Worm (Caenorhabditis elegans) whole organism, L1 larva: ENCODE measurements around the gene C05B5.2.

ENCODE experiments used
- C16A3.4 ChIP-seq: fragments of 150-350 bp; optimal IDR thresholded peaks from 2 replicates; lab custom pipeline; 2014; ENCODE audit warnings: missing biosample characterization, missing genetic modification characterization
- C34B4.2 ChIP-seq: sonication (generic microtip); optimal IDR thresholded peaks from 2 replicates; lab custom pipeline; 2017; ENCODE audit warnings: mild to moderate bottlenecking, missing genetic modification characterization, missing compliant biosample characterization
- alr-1 ChIP-seq: fragments of 200-800 bp; sonication (Bioruptor generic); optimal IDR thresholded peaks from 2 replicates; lab custom pipeline; 2018; ENCODE audit warnings: borderline replicate concordance, mild to moderate bottlenecking, missing genetic modification characterization, missing compliant biosample characterization
- blmp-1 ChIP-seq: fragments of 150-350 bp; optimal IDR thresholded peaks from 2 replicates; lab custom pipeline; 2014; ENCODE audit warnings: missing biosample characterization, missing genetic modification characterization
- dpl-1 ChIP-seq, 3 experiments: fragments of 150-350 bp in 2 of 3; sonication (generic microtip) in 1 of 3; optimal IDR thresholded peaks; 2 replicates each; lab custom pipeline; 2014 to 2017; ENCODE audit warnings: missing biosample characterization in 3 of 3, missing genetic modification characterization in 3 of 3, missing genetic modification reagents in 3 of 3
- dsc-1 ChIP-seq: sonication (generic microtip); optimal IDR thresholded peaks from 2 replicates; lab custom pipeline; 2016; ENCODE audit warnings: mild to moderate bottlenecking, missing genetic modification characterization, missing compliant biosample characterization
- efl-1 ChIP-seq, 4 experiments: fragments of 150-350 bp; optimal IDR thresholded peaks in 3 of 4; peaks in 1 of 4; 1 replicate in 1 of 4; 2 replicates in 3 of 4; lab custom pipeline; 2014; ENCODE audit warnings: missing biosample characterization in 2 of 4, missing genetic modification characterization in 2 of 4, missing genetic modification reagents in 2 of 4
- elt-2 ChIP-seq: sonication (generic microtip); optimal IDR thresholded peaks from 2 replicates; lab custom pipeline; 2016; ENCODE audit warnings: missing genetic modification characterization, mild to moderate bottlenecking, inconsistent platforms, missing compliant biosample characterization, missing genetic modification reagents
- ets-5 ChIP-seq: fragments of 200-800 bp; sonication (Bioruptor generic); IDR thresholded peaks from 2 replicates; pipeline ENCODE4 v1.3.6; 2022; ENCODE audit warnings: missing genetic modification characterization, missing compliant biosample characterization
- hpl-2 ChIP-seq: fragments of 150-350 bp; optimal IDR thresholded peaks from 2 replicates; lab custom pipeline; 2014; ENCODE audit warnings: missing biosample characterization, missing genetic modification reagents, missing genetic modification characterization
- jun-1 ChIP-seq: fragments of 150-350 bp; optimal IDR thresholded peaks from 2 replicates; lab custom pipeline; 2014; ENCODE audit warnings: missing biosample characterization, missing genetic modification reagents, missing genetic modification characterization
- lin-14 ChIP-seq: fragments of 200-800 bp; sonication (Bioruptor generic); optimal IDR thresholded peaks from 2 replicates; lab custom pipeline; 2018; ENCODE audit warnings: mild to moderate bottlenecking, missing genetic modification characterization, moderate library complexity, missing compliant biosample characterization
- lin-35 ChIP-seq, 2 experiments: fragments of 150-350 bp; optimal IDR thresholded peaks; 2 replicates each; lab custom pipeline; 2014; ENCODE audit warnings: missing biosample characterization in 2 of 2, missing genetic modification characterization in 2 of 2, missing genetic modification reagents in 2 of 2
- lin-39 ChIP-seq: fragments of 150-350 bp; optimal IDR thresholded peaks from 2 replicates; lab custom pipeline; 2014; ENCODE audit warnings: missing biosample characterization, missing genetic modification reagents, missing genetic modification characterization
- lir-3 ChIP-seq: sonication (generic microtip); optimal IDR thresholded peaks from 2 replicates; lab custom pipeline; 2016; ENCODE audit warnings: mild to moderate bottlenecking, missing genetic modification characterization, moderate library complexity, missing compliant biosample characterization; ENCODE audit not compliant: poor library complexity
- lsy-2 ChIP-seq, 2 experiments: fragments of 150-350 bp; optimal IDR thresholded peaks; 2 replicates each; lab custom pipeline; 2014; ENCODE audit warnings: missing biosample characterization in 2 of 2, missing genetic modification characterization in 2 of 2
- mef-2 ChIP-seq: fragments of 150-350 bp; optimal IDR thresholded peaks from 2 replicates; lab custom pipeline; 2014; ENCODE audit warnings: missing biosample characterization, missing genetic modification characterization
- nhr-19 ChIP-seq: fragments of 200-800 bp; sonication (Bioruptor generic); conservative IDR thresholded peaks from 2 replicates; pipeline ENCODE4 v1.3.6; 2022; ENCODE audit warnings: missing genetic modification characterization, missing compliant biosample characterization
- nhr-20 ChIP-seq: sonication (generic microtip); optimal IDR thresholded peaks from 2 replicates; lab custom pipeline; 2016; ENCODE audit warnings: mild to moderate bottlenecking, missing genetic modification characterization, missing compliant biosample characterization
- nhr-237 ChIP-seq: fragments of 150-350 bp; optimal IDR thresholded peaks from 2 replicates; lab custom pipeline; 2014; ENCODE audit warnings: missing biosample characterization, missing genetic modification characterization
- nhr-47 ChIP-seq: sonication (generic microtip); optimal IDR thresholded peaks from 2 replicates; lab custom pipeline; 2016; ENCODE audit warnings: mild to moderate bottlenecking, missing genetic modification characterization, moderate library complexity, missing compliant biosample characterization
- nhr-76 ChIP-seq: sonication (generic microtip); optimal IDR thresholded peaks from 2 replicates; lab custom pipeline; 2017; ENCODE audit warnings: missing biosample characterization, missing genetic modification characterization
- nhr-77 ChIP-seq: fragments of 150-350 bp; optimal IDR thresholded peaks from 2 replicates; lab custom pipeline; 2014; ENCODE audit warnings: missing biosample characterization, missing genetic modification characterization
- nhr-85 ChIP-seq: sonication (generic microtip); peaks from one replicate; lab custom pipeline; 2016; ENCODE audit warnings: missing genetic modification characterization, inconsistent platforms, missing compliant biosample characterization
- pax-3 ChIP-seq: fragments of 200-800 bp; sonication (Bioruptor generic); optimal IDR thresholded peaks from 2 replicates; lab custom pipeline; 2018; ENCODE audit warnings: mild to moderate bottlenecking, missing genetic modification characterization, moderate library complexity, missing compliant biosample characterization
- rnt-1 ChIP-seq: sonication (generic microtip); optimal IDR thresholded peaks from 2 replicates; lab custom pipeline; 2016; ENCODE audit warnings: mild to moderate bottlenecking, missing genetic modification characterization, moderate library complexity, missing compliant biosample characterization
- skn-1 ChIP-seq: fragments of 150-350 bp; optimal IDR thresholded peaks from 2 replicates; lab custom pipeline; 2014; ENCODE audit warnings: missing biosample characterization, missing genetic modification characterization
- snpc-4 ChIP-seq: fragments of 150-350 bp; optimal IDR thresholded peaks from 2 replicates; lab custom pipeline; 2014; ENCODE audit warnings: missing biosample characterization, missing genetic modification characterization
- snu-23 ChIP-seq: sonication (generic microtip); optimal IDR thresholded peaks from 2 replicates; lab custom pipeline; 2016; ENCODE audit warnings: missing genetic modification characterization, missing compliant biosample characterization
- sptf-1 ChIP-seq: fragments of 150-350 bp; optimal IDR thresholded peaks from 2 replicates; lab custom pipeline; 2014; ENCODE audit warnings: missing biosample characterization, missing genetic modification characterization
- swsn-7 ChIP-seq: sonication (generic microtip); optimal IDR thresholded peaks from 2 replicates; lab custom pipeline; 2016; ENCODE audit warnings: missing genetic modification characterization, missing compliant biosample characterization
- tlp-1 ChIP-seq: fragments of 150-350 bp; optimal IDR thresholded peaks from 2 replicates; lab custom pipeline; 2014; ENCODE audit warnings: missing biosample characterization, missing genetic modification characterization
- unc-30 ChIP-seq: sonication (generic microtip); optimal IDR thresholded peaks from 2 replicates; lab custom pipeline; 2017; ENCODE audit warnings: missing biosample characterization, missing genetic modification characterization
- unc-86 ChIP-seq: sonication (generic microtip); optimal IDR thresholded peaks from 2 replicates; lab custom pipeline; 2016; ENCODE audit warnings: missing genetic modification characterization, missing compliant biosample characterization
- xbp-1 ChIP-seq: sonication (generic microtip); optimal IDR thresholded peaks from 2 replicates; lab custom pipeline; 2016; ENCODE audit warnings: missing genetic modification characterization, missing compliant biosample characterization
- zag-1 ChIP-seq: fragments of 150-350 bp; optimal IDR thresholded peaks from 2 replicates; lab custom pipeline; 2014; ENCODE audit warnings: missing biosample characterization, missing genetic modification characterization
- zip-4 ChIP-seq: fragments of 200-800 bp; sonication (Bioruptor generic); optimal IDR thresholded peaks from 2 replicates; lab custom pipeline; 2018; ENCODE audit warnings: mild to moderate bottlenecking, missing genetic modification characterization, moderate library complexity, missing compliant biosample characterization

C05B5.2 gene

ce11 chrIII:9956665-9957401 is 43.5 kb downstream of the C05B5.2 start, which contains the start of gene alx-1 (continued):
- TF ChIP-seq swsn-7 (tag; lab: Kevin White, UChicago) (no peak), zip-4 (GFP tag; lab: Kevin White, UChicago) (peak; percentile 54), jun-1 (tag; lab: Kevin White, UChicago) (peak; percentile 88), nhr-237 (tag; lab: Kevin White, UChicago) (no peak), xbp-1 (tag; lab: Kevin White, UChicago) (no peak), rnt-1 (tag; lab: Kevin White, UChicago) (no peak), dpl-1 (GFP tag; optimal IDR thresholded peaks at IDR 0.05; lab: Kevin White, UChicago) (no peak), zag-1 (tag; lab: Kevin White, UChicago) (no peak), unc-86 (tag; lab: Kevin White, UChicago) (no peak), lir-3 (no peak), nhr-47 (tag; lab: Kevin White, UChicago) (no peak), nhr-77 (no peak), hpl-2 (GFP tag; lab: Kevin White, UChicago) (no peak), elt-2 (no peak), C34B4.2 (tag; lab: Kevin White, UChicago) (no peak), nhr-85 (tag; lab: Kevin White, UChicago) (peak; percentile 52)

ce11 chrIII:9956123-9956522 is 44.2 kb downstream of the C05B5.2 start, which contains the start of gene mog-1:
TSS of gene mog-1 (minus strand) at chrIII:9956215.
- no peak for TF ChIP-seq nhr-20 (tag; lab: Kevin White, UChicago)
- TF ChIP-seq snu-23 (GFP tag; lab: Kevin White, UChicago) = peak; percentile 17
- TF ChIP-seq lin-35 (GFP tag; optimal IDR thresholded peaks at IDR 0.05; lab: Kevin White, UChicago) = peak in 1 of 2 experiments; percentile 16
- TF ChIP-seq skn-1 (tag; lab: Kevin White, UChicago) = peak; percentile 18
- TF ChIP-seq lin-39 (tag; lab: Kevin White, UChicago) = no peak
- TF ChIP-seq dpl-1 (GFP tag; optimal IDR thresholded peaks at IDR 0.05; lab: Kevin White, UChicago) = peak in 1 of 3 experiments; percentile 50
- peak in 1 of 2 experiments; percentile 64 for TF ChIP-seq lsy-2 (tag; optimal IDR thresholded peaks at IDR 0.05; lab: Kevin White, UChicago)
- TF ChIP-seq blmp-1 = peak; percentile 2
- TF ChIP-seq pax-3 = no peak
- TF ChIP-seq C34B4.2 (tag; lab: Kevin White, UChicago) = no peak
- TF ChIP-seq efl-1 (optimal IDR thresholded peaks at IDR 0.05; lab: Kevin White, UChicago) = peak; percentile 7 to 19
- TF ChIP-seq efl-1 (GFP tag; optimal IDR thresholded peaks at IDR 0.05 in 1 of 2; lab: Kevin White, UChicago) = peak; percentile 43 to 51
- peak; percentile 30 for TF ChIP-seq lin-14 (GFP tag; lab: Kevin White, UChicago)

- TF ChIP-seq nhr-20 (tag; lab: Kevin White, UChicago) = no peak
- TF ChIP-seq ets-5 (GFP tag; lab: Robert Waterston, UW) = no peak
- no peak for TF ChIP-seq sptf-1
- no peak for TF ChIP-seq unc-30 (tag; lab: Kevin White, UChicago)
- TF ChIP-seq snpc-4 = no peak
- no peak for TF ChIP-seq mef-2
- no peak for TF ChIP-seq alr-1 (tag; lab: Kevin White, UChicago)
- no peak for TF ChIP-seq dsc-1
- TF ChIP-seq tlp-1 = no peak
- no peak for TF ChIP-seq nhr-76 (tag; lab: Kevin White, UChicago)
- TF ChIP-seq nhr-19 (GFP tag; lab: Robert Waterston, UW) = no peak
Observed at ce11 chrIII:9951864-9952263, 48.5 kb downstream of the C05B5.2 start, which contains the start of gene K03H1.11. TSS of gene K03H1.11 (minus strand) at chrIII:9951964.

- TF ChIP-seq C16A3.4 (tag; lab: Kevin White, UChicago) (no peak), skn-1 (tag; lab: Kevin White, UChicago) (no peak), efl-1 (optimal IDR thresholded peaks at IDR 0.05; lab: Kevin White, UChicago) (no peak), efl-1 (GFP tag; optimal IDR thresholded peaks at IDR 0.05 in 1 of 2; lab: Kevin White, UChicago) (peak in 1 of 2 experiments; percentile 30)
Observed at ce11 chrIII:9950244-9950643, 50.1 kb downstream of the C05B5.2 start, which contains the start of gene K03H1.13. TSS of gene K03H1.13 (minus strand) at chrIII:9950344.
